Worm (Caenorhabditis elegans): Measurements from ENCODE around the gene agt-2.
A peak's percentile ranks its signal among the peaks of the same experiment; 100 is the strongest.

The agt-2 gene

ce11 chrII:5373275-5374047, at the start of gene agt-2, which contains the start of gene F09E5.3:
TSS of gene agt-2 (minus strand) at chrII:5373827.
TSS of gene F09E5.3 (plus strand) at chrII:5373997.
- peak; percentile 88 for TF ChIP-seq lin-13 (GFP tag; optimal IDR thresholded peaks at IDR 0.05)
- TF ChIP-seq nhr-12 (tag; optimal IDR thresholded peaks at IDR 0.05): no peak
- no peak for TF ChIP-seq nhr-76 (tag; optimal IDR thresholded peaks at IDR 0.05)
- TF ChIP-seq hlh-17 (GFP tag; optimal IDR thresholded peaks at IDR 0.05; ENCODE audit: borderline replicate concordance): no peak
- TF ChIP-seq nhr-71 (tag; optimal IDR thresholded peaks at IDR 0.05): peak; percentile 97
- peak; percentile 91 for TF ChIP-seq irx-1 (tag; optimal IDR thresholded peaks at IDR 0.05)
- TF ChIP-seq C04F5.9 (tag; optimal IDR thresholded peaks at IDR 0.05): peak; percentile 81
- peak; percentile 79 for TF ChIP-seq sup-37 (GFP tag; optimal IDR thresholded peaks at IDR 0.05)
- TF ChIP-seq lir-3 (tag; optimal IDR thresholded peaks at IDR 0.05; ENCODE audit: poor library complexity): peak; percentile 87
- peak in 1 of 2 experiments; percentile 81 for TF ChIP-seq ztf-11 (tag; optimal IDR thresholded peaks at IDR 0.05)
- peak; percentile 71 for TF ChIP-seq fkh-10 (GFP tag; optimal IDR thresholded peaks at IDR 0.05)
- TF ChIP-seq ets-5 (GFP tag; IDR thresholded peaks at IDR 0.05): no peak
- no peak for TF ChIP-seq unc-62 (GFP tag; optimal IDR thresholded peaks at IDR 0.05)
- TF ChIP-seq blmp-1 (tag; optimal IDR thresholded peaks at IDR 0.05): peak; percentile 81
- TF ChIP-seq ceh-82 (tag; optimal IDR thresholded peaks at IDR 0.05): peak; percentile 92 to 95 (median 93)
- peak; percentile 1 to 14 for TF ChIP-seq egl-27 (tag; optimal IDR thresholded peaks at IDR 0.05)
- no peak for TF ChIP-seq ceh-63 (GFP tag; optimal IDR thresholded peaks at IDR 0.05)
- peak; percentile 13 for TF ChIP-seq fkh-4 (tag; optimal IDR thresholded peaks at IDR 0.05; ENCODE audit: borderline replicate concordance)
- peak; percentile 91 for TF ChIP-seq nhr-90 (tag; optimal IDR thresholded peaks at IDR 0.05; ENCODE audit: poor library complexity)
- TF ChIP-seq ceh-90 (tag; optimal IDR thresholded peaks at IDR 0.05): peak; percentile 37
- no peak for TF ChIP-seq ces-1 (GFP tag; optimal IDR thresholded peaks at IDR 0.05)
- peak; percentile 93 for TF ChIP-seq nhr-19 (GFP tag; conservative IDR thresholded peaks at IDR 0.05)
- peak; percentile 89 for TF ChIP-seq jun-1 (tag; optimal IDR thresholded peaks at IDR 0.05)
- peak; percentile 85 for TF ChIP-seq ceh-8 (GFP tag; optimal IDR thresholded peaks at IDR 0.05)
- peak; percentile 76 for TF ChIP-seq F16B12.6 (tag; optimal IDR thresholded peaks at IDR 0.05)
- TF ChIP-seq efl-1 (optimal IDR thresholded peaks at IDR 0.05): peak; percentile 91 to 94
- TF ChIP-seq efl-1 (GFP tag; optimal IDR thresholded peaks at IDR 0.05 in 1 of 2): peak; percentile 88 to 99
- peak; percentile 95 for TF ChIP-seq dsc-1 (tag; optimal IDR thresholded peaks at IDR 0.05)
- no peak for TF ChIP-seq nhr-28 (tag; optimal IDR thresholded peaks at IDR 0.05)
- peak; percentile 88 to 91 (median 90) for TF ChIP-seq dpl-1 (GFP tag; optimal IDR thresholded peaks at IDR 0.05)
- TF ChIP-seq aha-1 (tag; optimal IDR thresholded peaks at IDR 0.05): peak; percentile 20
- TF ChIP-seq nhr-20 (tag; optimal IDR thresholded peaks at IDR 0.05): peak; percentile 95
- peak in 1 of 2 experiments; percentile 84 for TF ChIP-seq mdl-1 (tag; optimal IDR thresholded peaks at IDR 0.05)
- TF ChIP-seq snu-23 (GFP tag; optimal IDR thresholded peaks at IDR 0.05): peak; percentile 98
- TF ChIP-seq ama-1 (optimal IDR thresholded peaks at IDR 0.05): peak; percentile 86
- peak; percentile 77 for TF ChIP-seq sox-4 (tag; optimal IDR thresholded peaks at IDR 0.05)
- peak; percentile 93 for TF ChIP-seq lin-35 (GFP tag; optimal IDR thresholded peaks at IDR 0.05)
- TF ChIP-seq unc-98 (GFP tag; IDR thresholded peaks at IDR 0.05): no peak
- peak; percentile 89 for TF ChIP-seq fos-1 (tag; optimal IDR thresholded peaks at IDR 0.05)
- TF ChIP-seq nhr-77 (tag; optimal IDR thresholded peaks at IDR 0.05): peak; percentile 86
- TF ChIP-seq egl-13 (tag; optimal IDR thresholded peaks at IDR 0.05): peak; percentile 84
- no peak for TF ChIP-seq C34B4.2 (tag; optimal IDR thresholded peaks at IDR 0.05)
- no peak for TF ChIP-seq sptf-1 (tag; optimal IDR thresholded peaks at IDR 0.05)
- TF ChIP-seq vab-15 (tag; optimal IDR thresholded peaks at IDR 0.05): peak; percentile 25
- TF ChIP-seq aly-2 (tag; optimal IDR thresholded peaks at IDR 0.05): peak; percentile 92
- TF ChIP-seq hpl-2 (GFP tag; optimal IDR thresholded peaks at IDR 0.05): peak; percentile 63
- TF ChIP-seq ztf-4 (tag; optimal IDR thresholded peaks at IDR 0.05): peak; percentile 91
- TF ChIP-seq pqm-1 (tag; optimal IDR thresholded peaks at IDR 0.05): no peak
- no peak for TF ChIP-seq unc-30 (tag; optimal IDR thresholded peaks at IDR 0.05)
- no peak for TF ChIP-seq pag-3 (tag; optimal IDR thresholded peaks at IDR 0.05; ENCODE audit: borderline replicate concordance, insufficient read depth)
- TF ChIP-seq grh-1 (GFP tag; IDR thresholded peaks at IDR 0.05): peak; percentile 87
